Worm (Caenorhabditis elegans) whole organism, L2 larva: ENCODE data around the gene ugt-12.

ENCODE experiments used
- ceh-16 ChIP-seq: fragments of 150-350 bp; optimal IDR thresholded peaks from 2 replicates; lab custom pipeline; 2014; ENCODE audit warnings: missing biosample characterization, missing genetic modification characterization
- ceh-82 ChIP-seq: fragments of 150-350 bp; optimal IDR thresholded peaks from 2 replicates; lab custom pipeline; 2014; ENCODE audit warnings: missing biosample characterization, missing genetic modification characterization
- fos-1 ChIP-seq: fragments of 150-350 bp; optimal IDR thresholded peaks from 2 replicates; lab custom pipeline; 2014; ENCODE audit warnings: missing biosample characterization, missing genetic modification characterization

ce11 chrV:4889976-4890479 is 599 bp upstream of the ugt-12 start, which contains the start of gene T19H12.2:
- TF ChIP-seq ceh-82 (no peak), ceh-16 (tag; lab: Kevin White, UChicago) (no peak), fos-1 (no peak)
